Worm (Caenorhabditis elegans): ENCODE data around the gene fipr-15.

DNA sequence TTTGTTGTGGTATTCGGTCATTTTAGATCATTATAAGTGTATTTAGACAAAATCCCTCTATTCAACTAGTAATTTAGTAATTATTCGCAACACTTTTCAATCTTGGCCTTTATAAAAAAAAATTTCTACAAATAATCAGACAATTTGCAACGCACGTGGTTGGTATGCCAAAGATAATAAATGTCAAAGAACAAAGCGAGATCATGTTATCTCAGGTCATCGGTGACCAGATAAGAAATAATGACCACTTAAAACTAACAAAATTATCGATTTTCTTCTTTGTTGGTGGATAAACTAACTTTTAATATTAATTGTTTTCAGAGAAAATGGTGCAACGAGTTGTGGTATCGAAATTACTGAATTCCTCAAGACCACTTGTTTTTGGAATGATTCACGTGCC, 866 bp downstream of the fipr-15 start, which contains the start of gene F13E9.13:
- no peak for TF ChIP-seq aly-2 (tag; optimal IDR thresholded peaks at IDR 0.05)
- no peak for TF ChIP-seq hpl-2 (GFP tag; optimal IDR thresholded peaks at IDR 0.05)
- TF ChIP-seq lir-3 (tag; optimal IDR thresholded peaks at IDR 0.05; ENCODE audit: poor library complexity) = no peak
- TF ChIP-seq lin-14 (GFP tag; optimal IDR thresholded peaks at IDR 0.05) = no peak
- no peak for TF ChIP-seq mep-1 (tag; optimal IDR thresholded peaks at IDR 0.05)
- TF ChIP-seq nhr-11 (tag; optimal IDR thresholded peaks at IDR 0.05) = no peak

All from whole organism, L1 larva.